Fruit fly (Drosophila melanogaster) whole organism: Measurements from ENCODE around the gene RhoGAP18B.

Source experiments
- CG8478 ChIP-seq: fragments of >200 bp; optimal IDR thresholded peaks from 2 replicates; lab custom pipeline; 2018; ENCODE audit warnings: inconsistent platforms
- Dll ChIP-seq: fragments of >200 bp; optimal IDR thresholded peaks from 2 replicates; lab custom pipeline; 2017
- EcR ChIP-seq, 2 experiments: fragments of >200 bp; optimal IDR thresholded peaks; 2 replicates each; lab custom pipeline; 2017; ENCODE audit warnings: missing biosample characterization in 2 of 2, missing genetic modification characterization in 2 of 2, missing genetic modification reagents in 2 of 2
- pan ChIP-seq: fragments of >200 bp; optimal IDR thresholded peaks from 2 replicates; lab custom pipeline; 2017
- psq ChIP-seq: fragments of >200 bp; optimal IDR thresholded peaks from 2 replicates; lab custom pipeline; 2017
- usp ChIP-seq: fragments of >200 bp; optimal IDR thresholded peaks from 2 replicates; lab custom pipeline; 2017; ENCODE audit warnings: missing biosample characterization, missing genetic modification characterization, mixed read lengths

dm6 chrX:19216671-19217070 lies 49.8 kb upstream of the RhoGAP18B start:
- TF ChIP-seq pan (lab: Kevin White, UChicago) (no peak), CG8478 (lab: Kevin White, UChicago) (no peak), psq (lab: Kevin White, UChicago) (no peak), EcR (GFP tag; optimal IDR thresholded peaks at IDR 0.05; lab: Kevin White, UChicago) (no peak), usp (GFP tag; lab: Kevin White, UChicago) (no peak), Dll (no peak)
